Worm (Caenorhabditis elegans) whole organism, L1 larva: ENCODE results near the gene rpb-6.

Experiments
- C16A3.4 ChIP-seq: fragments of 150-350 bp; optimal IDR thresholded peaks from 2 replicates; lab custom pipeline; 2014; ENCODE audit warnings: missing biosample characterization, missing genetic modification characterization
- F16B12.6 ChIP-seq: fragments of 150-350 bp; optimal IDR thresholded peaks from 2 replicates; lab custom pipeline; 2014; ENCODE audit warnings: missing biosample characterization, missing genetic modification characterization
- aly-2 ChIP-seq: fragments of 150-350 bp; optimal IDR thresholded peaks from 2 replicates; lab custom pipeline; 2014; ENCODE audit warnings: missing biosample characterization, missing genetic modification characterization
- blmp-1 ChIP-seq: fragments of 150-350 bp; optimal IDR thresholded peaks from 2 replicates; lab custom pipeline; 2014; ENCODE audit warnings: missing biosample characterization, missing genetic modification characterization
- ceh-63 ChIP-seq: fragments of 200-800 bp; sonication (Bioruptor generic); optimal IDR thresholded peaks from 2 replicates; lab custom pipeline; 2018; ENCODE audit warnings: mild to moderate bottlenecking, missing genetic modification characterization, missing compliant biosample characterization
- ceh-8 ChIP-seq: fragments of 200-800 bp; sonication (Bioruptor generic); optimal IDR thresholded peaks from 2 replicates; lab custom pipeline; 2018; ENCODE audit warnings: mild to moderate bottlenecking, missing genetic modification characterization, moderate library complexity, missing compliant biosample characterization
- ceh-88 ChIP-seq: fragments of 200-800 bp; sonication (Bioruptor generic); IDR thresholded peaks from 2 replicates; pipeline ENCODE4 v1.3.6; 2022; ENCODE audit warnings: missing genetic modification characterization, missing compliant biosample characterization
- dpl-1 ChIP-seq, 3 experiments: fragments of 150-350 bp in 2 of 3; sonication (generic microtip) in 1 of 3; optimal IDR thresholded peaks; 2 replicates each; lab custom pipeline; 2014 to 2017; ENCODE audit warnings: missing biosample characterization in 3 of 3, missing genetic modification characterization in 3 of 3, missing genetic modification reagents in 3 of 3
- elt-2 ChIP-seq: sonication (generic microtip); optimal IDR thresholded peaks from 2 replicates; lab custom pipeline; 2016; ENCODE audit warnings: missing genetic modification characterization, mild to moderate bottlenecking, inconsistent platforms, missing compliant biosample characterization, missing genetic modification reagents
- elt-3 ChIP-seq, 6 experiments: fragments of 150-350 bp in 1 of 6; sonication (generic microtip); optimal IDR thresholded peaks; 2 replicates each; lab custom pipeline; 2017 to 2018; ENCODE audit warnings: missing biosample characterization in 6 of 6, missing genetic modification characterization in 6 of 6, inconsistent platforms in 1 of 6
- fkh-10 ChIP-seq: sonication (generic microtip); optimal IDR thresholded peaks from 2 replicates; lab custom pipeline; 2017; ENCODE audit warnings: missing biosample characterization, missing genetic modification reagents, missing genetic modification characterization
- fkh-4 ChIP-seq: sonication (generic microtip); optimal IDR thresholded peaks from 2 replicates; lab custom pipeline; 2016; ENCODE audit warnings: missing compliant biosample characterization, missing genetic modification characterization, borderline replicate concordance
- fos-1 ChIP-seq: fragments of 150-350 bp; optimal IDR thresholded peaks from 2 replicates; lab custom pipeline; 2014; ENCODE audit warnings: missing biosample characterization, missing genetic modification characterization
- hlh-4 ChIP-seq: sonication (generic microtip); optimal IDR thresholded peaks from 2 replicates; lab custom pipeline; 2016; ENCODE audit warnings: mild to moderate bottlenecking, missing genetic modification characterization, missing compliant biosample characterization
- irx-1 ChIP-seq: sonication (generic microtip); optimal IDR thresholded peaks from 2 replicates; lab custom pipeline; 2016; ENCODE audit warnings: missing genetic modification characterization, missing compliant biosample characterization
- lin-35 ChIP-seq, 2 experiments: fragments of 150-350 bp; optimal IDR thresholded peaks; 2 replicates each; lab custom pipeline; 2014; ENCODE audit warnings: missing biosample characterization in 2 of 2, missing genetic modification characterization in 2 of 2, missing genetic modification reagents in 2 of 2
- lin-39 ChIP-seq: fragments of 150-350 bp; optimal IDR thresholded peaks from 2 replicates; lab custom pipeline; 2014; ENCODE audit warnings: missing biosample characterization, missing genetic modification reagents, missing genetic modification characterization
- lsy-2 ChIP-seq, 2 experiments: fragments of 150-350 bp; optimal IDR thresholded peaks; 2 replicates each; lab custom pipeline; 2014; ENCODE audit warnings: missing biosample characterization in 2 of 2, missing genetic modification characterization in 2 of 2
- mab-9 ChIP-seq: fragments of 200-800 bp; sonication (Bioruptor generic); IDR thresholded peaks from 2 replicates; pipeline ENCODE4 v1.3.6; 2022; ENCODE audit warnings: missing genetic modification reagents, missing genetic modification characterization, missing compliant biosample characterization
- mdl-1 ChIP-seq, 2 experiments: fragments of 150-350 bp; optimal IDR thresholded peaks; 2 replicates each; lab custom pipeline; 2014 to 2017; ENCODE audit warnings: missing biosample characterization in 2 of 2, missing genetic modification characterization in 2 of 2, inconsistent platforms in 1 of 2
- mef-2 ChIP-seq: fragments of 150-350 bp; optimal IDR thresholded peaks from 2 replicates; lab custom pipeline; 2014; ENCODE audit warnings: missing biosample characterization, missing genetic modification characterization
- mep-1 ChIP-seq: fragments of 150-350 bp; optimal IDR thresholded peaks from 2 replicates; lab custom pipeline; 2014; ENCODE audit warnings: missing biosample characterization, missing genetic modification characterization
- nhr-12 ChIP-seq: sonication (generic microtip); optimal IDR thresholded peaks from 2 replicates; lab custom pipeline; 2017; ENCODE audit warnings: missing biosample characterization, missing genetic modification characterization
- nhr-19 ChIP-seq: fragments of 200-800 bp; sonication (Bioruptor generic); conservative IDR thresholded peaks from 2 replicates; pipeline ENCODE4 v1.3.6; 2022; ENCODE audit warnings: missing genetic modification characterization, missing compliant biosample characterization
- nhr-20 ChIP-seq: sonication (generic microtip); optimal IDR thresholded peaks from 2 replicates; lab custom pipeline; 2016; ENCODE audit warnings: mild to moderate bottlenecking, missing genetic modification characterization, missing compliant biosample characterization
- nhr-47 ChIP-seq: sonication (generic microtip); optimal IDR thresholded peaks from 2 replicates; lab custom pipeline; 2016; ENCODE audit warnings: mild to moderate bottlenecking, missing genetic modification characterization, moderate library complexity, missing compliant biosample characterization
- nhr-71 ChIP-seq: sonication (generic microtip); optimal IDR thresholded peaks from 2 replicates; lab custom pipeline; 2016; ENCODE audit warnings: mild to moderate bottlenecking, missing genetic modification characterization, moderate library complexity, missing compliant biosample characterization
- nhr-85 ChIP-seq: sonication (generic microtip); peaks from one replicate; lab custom pipeline; 2016; ENCODE audit warnings: missing genetic modification characterization, inconsistent platforms, missing compliant biosample characterization
- pag-3 ChIP-seq: sonication (generic microtip); optimal IDR thresholded peaks from 2 replicates; lab custom pipeline; 2017; ENCODE audit warnings: missing genetic modification characterization, mild to moderate bottlenecking, missing compliant biosample characterization, antibody characterized with exemption, borderline replicate concordance; ENCODE audit not compliant: insufficient read depth
- pqm-1 ChIP-seq: sonication (generic microtip); optimal IDR thresholded peaks from 3 replicates; lab custom pipeline; 2017; ENCODE audit warnings: missing biosample characterization, missing genetic modification characterization
- snpc-4 ChIP-seq: fragments of 150-350 bp; optimal IDR thresholded peaks from 2 replicates; lab custom pipeline; 2014; ENCODE audit warnings: missing biosample characterization, missing genetic modification characterization
- sox-4 ChIP-seq: sonication (generic microtip); optimal IDR thresholded peaks from 2 replicates; lab custom pipeline; 2016; ENCODE audit warnings: missing genetic modification characterization, missing compliant biosample characterization
- sup-37 ChIP-seq: fragments of 200-800 bp; sonication (Bioruptor generic); optimal IDR thresholded peaks from 2 replicates; lab custom pipeline; 2018; ENCODE audit warnings: mild to moderate bottlenecking, missing genetic modification characterization, missing compliant biosample characterization
- swsn-7 ChIP-seq: sonication (generic microtip); optimal IDR thresholded peaks from 2 replicates; lab custom pipeline; 2016; ENCODE audit warnings: missing genetic modification characterization, missing compliant biosample characterization
- unc-86 ChIP-seq: sonication (generic microtip); optimal IDR thresholded peaks from 2 replicates; lab custom pipeline; 2016; ENCODE audit warnings: missing genetic modification characterization, missing compliant biosample characterization
- unc-98 ChIP-seq: fragments of 200-800 bp; sonication (Bioruptor generic); IDR thresholded peaks from 2 replicates; pipeline ENCODE4 v1.3.6; 2022; ENCODE audit warnings: missing genetic modification characterization, missing compliant biosample characterization
- vab-15 ChIP-seq: sonication (generic microtip); optimal IDR thresholded peaks from 2 replicates; lab custom pipeline; 2017; ENCODE audit warnings: missing genotype, mild to moderate bottlenecking, missing genetic modification characterization, missing compliant biosample characterization
- zag-1 ChIP-seq: fragments of 150-350 bp; optimal IDR thresholded peaks from 2 replicates; lab custom pipeline; 2014; ENCODE audit warnings: missing biosample characterization, missing genetic modification characterization
- zip-4 ChIP-seq: fragments of 200-800 bp; sonication (Bioruptor generic); optimal IDR thresholded peaks from 2 replicates; lab custom pipeline; 2018; ENCODE audit warnings: mild to moderate bottlenecking, missing genetic modification characterization, moderate library complexity, missing compliant biosample characterization

The rpb-6 gene

ce11 chrII:10592452-10592851 lies 13.3 kb downstream of the rpb-6 start, which contains the start of gene crn-5:
Gene crn-5 (plus strand): TSS chrII:10592752.
- TF ChIP-seq dpl-1 (GFP tag; optimal IDR thresholded peaks at IDR 0.05; lab: Kevin White, UChicago) = no peak
- no peak for TF ChIP-seq irx-1 (tag; lab: Kevin White, UChicago)
- TF ChIP-seq lsy-2 (tag; optimal IDR thresholded peaks at IDR 0.05; lab: Kevin White, UChicago) = no peak
- TF ChIP-seq fkh-4 (tag; lab: Kevin White, UChicago) = no peak
- TF ChIP-seq ceh-63 (GFP tag; lab: Kevin White, UChicago) = no peak
- no peak for TF ChIP-seq zag-1 (tag; lab: Kevin White, UChicago)
- TF ChIP-seq F16B12.6 = no peak
- no peak for TF ChIP-seq nhr-85
- TF ChIP-seq elt-2 = no peak
- no peak for TF ChIP-seq mef-2 (tag; lab: Kevin White, UChicago)
- no peak for TF ChIP-seq vab-15
- no peak for TF ChIP-seq nhr-12 (tag; lab: Kevin White, UChicago)
- TF ChIP-seq pag-3 (tag; lab: Kevin White, UChicago) = no peak
- no peak for TF ChIP-seq aly-2 (tag; lab: Kevin White, UChicago)
- TF ChIP-seq nhr-20 (tag; lab: Kevin White, UChicago) = no peak
- TF ChIP-seq ceh-88 (GFP tag; lab: Robert Waterston, UW) = no peak
- no peak for TF ChIP-seq sox-4 (tag; lab: Kevin White, UChicago)
- TF ChIP-seq snpc-4 (tag; lab: Kevin White, UChicago) = no peak
- TF ChIP-seq, all 84 proteins: peak for 0

- TF ChIP-seq unc-98 (GFP tag; lab: Robert Waterston, UW) (no peak), irx-1 (tag; lab: Kevin White, UChicago) (no peak), C16A3.4 (no peak), aly-2 (tag; lab: Kevin White, UChicago) (no peak), pqm-1 (tag; lab: Kevin White, UChicago) (no peak), nhr-85 (no peak), lin-39 (tag; lab: Kevin White, UChicago) (no peak), sup-37 (no peak), blmp-1 (tag; lab: Kevin White, UChicago) (no peak), ceh-8 (GFP tag; lab: Kevin White, UChicago) (no peak), fos-1 (tag; lab: Kevin White, UChicago) (no peak), mdl-1 (tag; optimal IDR thresholded peaks at IDR 0.05; lab: Kevin White, UChicago) (no peak), mep-1 (tag; lab: Kevin White, UChicago) (no peak), lsy-2 (tag; optimal IDR thresholded peaks at IDR 0.05; lab: Kevin White, UChicago) (no peak), mab-9 (GFP tag; lab: Robert Waterston, UW) (no peak), swsn-7 (tag; lab: Kevin White, UChicago) (no peak), fkh-4 (tag; lab: Kevin White, UChicago) (no peak), zip-4 (GFP tag; lab: Kevin White, UChicago) (no peak), nhr-71 (no peak), elt-3 (tag; optimal IDR thresholded peaks at IDR 0.05; lab: Kevin White, UChicago) (no peak)
Measured at ce11 chrII:10594312-10594711, 15.1 kb downstream of the rpb-6 start.

ce11 chrII:10594758-10595157 lies 15.6 kb downstream of the rpb-6 start, which contains the start of gene C14A4.6:
Gene C14A4.6 (minus strand): TSS chrII:10594776.
- TF ChIP-seq elt-2 = peak; percentile 79
- TF ChIP-seq lin-35 (GFP tag; optimal IDR thresholded peaks at IDR 0.05; lab: Kevin White, UChicago) = peak in 1 of 2 experiments; percentile 46
- TF ChIP-seq hlh-4 (tag; lab: Kevin White, UChicago) = no peak
- no peak for TF ChIP-seq fkh-10 (GFP tag; lab: Kevin White, UChicago)
- TF ChIP-seq pqm-1 (tag; lab: Kevin White, UChicago) = peak; percentile 34

ce11 chrII:10596462-10596861 lies 17.3 kb downstream of the rpb-6 start, which contains the start of gene C14A4.7:
Gene C14A4.7 (minus strand): TSS chrII:10596562.
- TF ChIP-seq mep-1 (tag; lab: Kevin White, UChicago) (no peak), nhr-47 (tag; lab: Kevin White, UChicago) (no peak), unc-86 (tag; lab: Kevin White, UChicago) (no peak), elt-3 (tag; optimal IDR thresholded peaks at IDR 0.05; lab: Kevin White, UChicago) (no peak), elt-2 (peak; percentile 16), nhr-19 (GFP tag; lab: Robert Waterston, UW) (no peak), nhr-12 (tag; lab: Kevin White, UChicago) (no peak), mdl-1 (tag; optimal IDR thresholded peaks at IDR 0.05; lab: Kevin White, UChicago) (no peak)
